Fruit fly (Drosophila melanogaster) whole organism: Measurements from ENCODE around the gene CG13721.

ENCODE experiments used
- CG8478 ChIP-seq: fragments of >200 bp; optimal IDR thresholded peaks from 2 replicates; lab custom pipeline; 2018; ENCODE audit warnings: inconsistent platforms
- EcR ChIP-seq, 2 experiments: fragments of >200 bp; optimal IDR thresholded peaks; 2 replicates each; lab custom pipeline; 2017; ENCODE audit warnings: missing biosample characterization in 2 of 2, missing genetic modification characterization in 2 of 2, missing genetic modification reagents in 2 of 2
- psq ChIP-seq: fragments of >200 bp; optimal IDR thresholded peaks from 2 replicates; lab custom pipeline; 2017
- usp ChIP-seq: fragments of >200 bp; optimal IDR thresholded peaks from 2 replicates; lab custom pipeline; 2017; ENCODE audit warnings: missing biosample characterization, missing genetic modification characterization, mixed read lengths

- TF ChIP-seq psq (lab: Kevin White, UChicago) (no peak), usp (no peak), EcR (GFP tag; optimal IDR thresholded peaks at IDR 0.05; lab: Kevin White, UChicago) (no peak), CG8478 (lab: Kevin White, UChicago) (no peak)
Observed at dm6 chr3L:4531941-4532478, 34.4 kb upstream of the CG13721 start, which contains the start of gene Tie.
